Worm (Caenorhabditis elegans) whole organism, early embryonic: ENCODE data around the gene hlh-3.

Source experiments
- B0310.2 ChIP-seq: sonication (generic microtip); optimal IDR thresholded peaks from 2 replicates; lab custom pipeline; 2016; ENCODE audit warnings: mild to moderate bottlenecking, missing genetic modification characterization, missing compliant biosample characterization
- ama-1 ChIP-seq: fragments of 150-350 bp; optimal IDR thresholded peaks from 2 replicates; lab custom pipeline; 2014
- hmg-4 ChIP-seq: fragments of 200-800 bp; sonication (Bioruptor generic); optimal IDR thresholded peaks from 2 replicates; lab custom pipeline; 2018; ENCODE audit warnings: mild to moderate bottlenecking, missing genetic modification characterization, missing compliant biosample characterization

DNA sequence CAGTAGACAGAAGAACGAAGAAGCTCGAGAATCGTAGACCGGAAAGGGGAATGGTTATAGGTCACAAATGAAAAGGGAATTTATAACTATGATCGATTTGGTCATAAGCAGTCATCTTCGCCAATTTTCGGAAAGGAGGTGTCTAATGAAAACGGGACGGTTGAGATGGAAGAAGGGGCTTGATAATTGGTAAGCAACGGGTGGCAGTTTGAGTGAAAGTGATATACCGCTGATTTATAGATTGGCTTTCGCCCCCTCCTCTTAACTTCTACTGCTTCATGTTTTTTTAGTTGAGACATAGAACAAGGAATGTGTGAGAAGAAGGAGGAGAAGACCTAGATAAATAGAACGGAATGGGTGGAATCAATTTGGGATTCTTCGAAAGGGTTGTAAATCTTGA, 13.6 kb upstream of the hlh-3 start:
- TF ChIP-seq ama-1 (lab: Kevin White, UChicago) (no peak), B0310.2 (tag; lab: Kevin White, UChicago) (no peak), hmg-4 (no peak)
